Worm (Caenorhabditis elegans) whole organism, L3 larva: Measurements from ENCODE around the gene K10B3.5.

Experiments used
- ceh-82 ChIP-seq: fragments of 150-350 bp; optimal IDR thresholded peaks from 2 replicates; lab custom pipeline; 2014; ENCODE audit warnings: missing biosample characterization, missing genetic modification characterization
- mdl-1 ChIP-seq: fragments of 150-350 bp; optimal IDR thresholded peaks from 2 replicates; lab custom pipeline; 2014; ENCODE audit warnings: missing biosample characterization, missing genetic modification characterization
- nhr-12 ChIP-seq: fragments of 150-350 bp; optimal IDR thresholded peaks from 2 replicates; lab custom pipeline; 2014; ENCODE audit warnings: missing biosample characterization, missing genetic modification characterization
- skn-1 ChIP-seq: fragments of 150-350 bp; optimal IDR thresholded peaks from 2 replicates; lab custom pipeline; 2014; ENCODE audit warnings: missing biosample characterization, missing genetic modification characterization
- snpc-4 ChIP-seq: fragments of 150-350 bp; optimal IDR thresholded peaks from 2 replicates; lab custom pipeline; 2014; ENCODE audit warnings: missing biosample characterization, missing genetic modification characterization

ce11 chrX:3117204-3117603, 10.9 kb upstream of the K10B3.5 start:
- no peak for TF ChIP-seq mdl-1 (tag; lab: Kevin White, UChicago)
- no peak for TF ChIP-seq snpc-4 (tag; lab: Kevin White, UChicago)
- TF ChIP-seq skn-1: no peak
- no peak for TF ChIP-seq ceh-82
- TF ChIP-seq nhr-12 (tag; lab: Kevin White, UChicago): no peak
